Worm (Caenorhabditis elegans): ENCODE measurements around the gene F47B8.4.

- TF ChIP-seq unc-39 (tag; optimal IDR thresholded peaks at IDR 0.05): no peak
- no peak for TF ChIP-seq cnd-1 (tag; optimal IDR thresholded peaks at IDR 0.05)
- TF ChIP-seq nhr-237 (tag; optimal IDR thresholded peaks at IDR 0.05): peak; percentile 72
- peak; percentile 79 for TF ChIP-seq lsy-2 (tag; optimal IDR thresholded peaks at IDR 0.05)
- TF ChIP-seq zip-8 (tag; optimal IDR thresholded peaks at IDR 0.05): no peak
- no peak for TF ChIP-seq flh-1 (GFP tag; optimal IDR thresholded peaks at IDR 0.05)
- no peak for TF ChIP-seq unc-62 (GFP tag; optimal IDR thresholded peaks at IDR 0.05)
- TF ChIP-seq ces-1 (GFP tag; optimal IDR thresholded peaks at IDR 0.05): peak; percentile 80
- TF ChIP-seq ztf-11 (tag; optimal IDR thresholded peaks at IDR 0.05): no peak
- TF ChIP-seq snpc-4 (tag; optimal IDR thresholded peaks at IDR 0.05): no peak
- TF ChIP-seq ceh-39 (tag; optimal IDR thresholded peaks at IDR 0.05): peak; percentile 25
- TF ChIP-seq sem-2 (GFP tag; optimal IDR thresholded peaks at IDR 0.05): no peak
Observed at ce11 chrV:14355738-14356368, 31.4 kb upstream of the F47B8.4 start, which contains the start of gene cyn-1.

All from whole organism, mixed stage, embryonic.